Fruit fly (Drosophila melanogaster): ENCODE results near the gene CG18557.

Gene CG18557

DNA sequence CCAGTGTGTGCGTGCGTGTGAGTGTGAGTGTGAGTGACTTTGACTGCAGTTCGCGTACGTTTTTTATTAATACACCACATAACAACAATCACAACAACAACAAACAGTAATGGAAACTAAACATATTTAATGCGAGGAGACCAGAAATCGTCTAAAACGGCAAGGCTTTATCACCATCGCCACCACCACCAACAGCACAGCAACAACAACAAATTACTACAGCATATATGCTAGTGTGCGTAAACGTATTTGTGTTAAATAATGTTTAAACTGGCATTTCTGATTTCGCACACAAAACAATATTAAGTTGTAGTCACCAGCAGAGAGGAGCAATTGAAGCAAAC is 40.7 kb upstream of the CG18557 start:
- TF ChIP-seq tj (GFP tag; optimal IDR thresholded peaks at IDR 0.05) (no peak), CG7045 (GFP tag; optimal IDR thresholded peaks at IDR 0.05) (no peak), bab1 (GFP tag; optimal IDR thresholded peaks at IDR 0.05) (no peak), cic (GFP tag; optimal IDR thresholded peaks at IDR 0.05) (no peak), Hr96 (GFP tag; optimal IDR thresholded peaks at IDR 0.05) (no peak), toe (GFP tag; optimal IDR thresholded peaks at IDR 0.05) (no peak), pad (GFP tag; optimal IDR thresholded peaks at IDR 0.05) (no peak), Crg-1 (GFP tag; optimal IDR thresholded peaks at IDR 0.05) (no peak), CG14711 (tag; optimal IDR thresholded peaks at IDR 0.05) (no peak)

DNA sequence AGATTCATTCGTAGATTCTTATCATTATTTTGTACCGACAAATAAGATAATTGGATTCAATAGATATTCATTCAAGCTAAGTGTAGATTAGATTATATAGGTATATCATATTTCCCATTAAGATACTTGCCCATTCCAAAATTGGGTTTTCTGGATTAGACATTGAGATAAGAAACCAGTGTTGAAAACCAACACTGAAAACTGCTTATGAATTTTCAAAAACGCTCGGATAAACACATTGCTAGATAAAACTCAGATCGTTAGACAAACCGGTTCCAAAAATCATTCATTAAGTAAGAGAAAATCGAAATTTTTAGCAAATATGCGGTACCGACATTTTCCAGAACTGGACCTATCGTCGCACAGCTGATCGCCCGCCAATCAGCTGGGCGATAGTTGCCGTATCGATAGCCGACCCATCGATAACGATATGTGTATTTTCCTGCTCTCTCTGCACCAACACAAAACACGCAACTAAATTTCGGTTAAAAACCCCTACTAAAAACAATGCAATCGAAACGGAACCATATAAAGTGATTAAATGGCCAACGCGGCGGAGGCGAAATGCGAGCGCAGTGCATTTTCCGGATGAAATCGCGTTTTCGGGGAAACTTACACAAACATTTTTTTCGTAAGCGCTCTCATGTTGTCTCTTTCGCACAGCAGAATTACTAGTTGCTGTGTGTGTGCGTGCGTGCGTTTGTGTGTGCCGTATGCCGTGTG is 40.1 kb upstream of the CG18557 start, which contains the start of the genes NTPase and lilli:
Gene NTPase, minus strand, starts transcription at position 348 of the 723 bp plus-strand sequence.
Gene lilli, plus strand, starts transcription at position 427 of the 723 bp plus-strand sequence.
- peak; percentile 58 for TF ChIP-seq bab1 (GFP tag; optimal IDR thresholded peaks at IDR 0.05)
- no peak for TF ChIP-seq CG7045 (GFP tag; optimal IDR thresholded peaks at IDR 0.05)
- TF ChIP-seq CG5204 (GFP tag; optimal IDR thresholded peaks at IDR 0.05): no peak
- peak; percentile 0 for TF ChIP-seq CG11617 (GFP tag; optimal IDR thresholded peaks at IDR 0.05)
- no peak for TF ChIP-seq Clk (GFP tag; optimal IDR thresholded peaks at IDR 0.05)
- TF ChIP-seq Hr96 (GFP tag; optimal IDR thresholded peaks at IDR 0.05): no peak
- TF ChIP-seq CG33017 (tag; optimal IDR thresholded peaks at IDR 0.05): no peak
- TF ChIP-seq ovo (GFP tag; optimal IDR thresholded peaks at IDR 0.05): peak; percentile 1
- TF ChIP-seq tj (GFP tag; optimal IDR thresholded peaks at IDR 0.05): no peak
- TF ChIP-seq cic (GFP tag; optimal IDR thresholded peaks at IDR 0.05): peak; percentile 76
- peak; percentile 44 for TF ChIP-seq CG7101 (tag; optimal IDR thresholded peaks at IDR 0.05)
- TF ChIP-seq Crg-1 (GFP tag; optimal IDR thresholded peaks at IDR 0.05): peak; percentile 57
- TF ChIP-seq cnc (optimal IDR thresholded peaks at IDR 0.05): no peak
- peak; percentile 42 for TF ChIP-seq CG12768 (GFP tag; optimal IDR thresholded peaks at IDR 0.05)
- TF ChIP-seq pad (GFP tag; optimal IDR thresholded peaks at IDR 0.05): peak; percentile 47
- no peak for TF ChIP-seq toe (GFP tag; optimal IDR thresholded peaks at IDR 0.05)
- TF ChIP-seq CG14711 (tag; optimal IDR thresholded peaks at IDR 0.05): peak; percentile 24
- TF ChIP-seq kay (GFP tag; ENCODE audit: borderline replicate concordance): peak; percentile 42
- TF ChIP-seq Mnt (GFP tag; optimal IDR thresholded peaks at IDR 0.05): peak; percentile 3
- TF ChIP-seq CG1620 (GFP tag; optimal IDR thresholded peaks at IDR 0.05): peak; percentile 11

DNA sequence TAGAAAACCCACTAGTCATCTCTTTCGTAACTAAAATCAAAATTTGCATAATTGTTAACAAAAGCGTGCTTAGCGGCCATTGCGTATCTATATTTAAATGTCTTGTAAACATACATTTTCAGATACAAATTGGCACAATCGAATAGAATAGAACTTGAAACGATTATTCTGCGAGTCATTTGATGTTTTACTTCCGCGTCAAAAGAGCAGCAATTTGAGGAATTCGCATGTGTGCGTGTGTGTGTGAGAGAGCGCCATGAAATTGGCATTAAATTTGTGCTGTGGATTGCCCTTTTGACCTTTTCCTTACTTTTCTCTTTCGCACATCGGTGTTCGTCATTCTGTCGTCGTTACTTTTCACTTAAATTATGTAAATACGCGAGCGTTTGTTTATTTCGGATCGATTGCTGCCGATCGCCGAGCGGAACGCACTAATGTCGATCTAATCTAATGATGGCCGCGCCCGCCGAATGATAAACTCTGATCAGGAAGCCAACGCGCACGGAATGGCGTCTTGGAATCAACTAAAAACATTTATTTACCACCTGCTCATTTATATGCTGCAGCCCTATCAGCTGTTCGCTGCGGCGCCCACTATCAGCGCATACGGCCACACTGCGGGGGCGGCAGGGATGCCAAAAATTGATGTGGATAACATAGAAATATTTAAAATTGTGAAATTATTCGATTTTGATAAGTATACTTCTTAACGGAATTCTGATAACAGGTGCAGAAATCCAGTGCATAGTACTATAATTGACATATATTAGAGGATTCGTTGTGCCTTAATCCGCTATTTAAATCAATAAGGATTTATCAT is 39.4 kb upstream of the CG18557 start:
- peak; percentile 72 for TF ChIP-seq cic (GFP tag; optimal IDR thresholded peaks at IDR 0.05)
- peak; percentile 30 for TF ChIP-seq CG7101 (tag; optimal IDR thresholded peaks at IDR 0.05)
- TF ChIP-seq kay (GFP tag; ENCODE audit: borderline replicate concordance): no peak
- TF ChIP-seq CG33017 (tag; optimal IDR thresholded peaks at IDR 0.05): peak; percentile 52
- TF ChIP-seq CG1620 (GFP tag; optimal IDR thresholded peaks at IDR 0.05): peak; percentile 69
- TF ChIP-seq Hr96 (GFP tag; optimal IDR thresholded peaks at IDR 0.05): peak; percentile 35
- TF ChIP-seq cnc (optimal IDR thresholded peaks at IDR 0.05): peak; percentile 30 to 77
- peak; percentile 38 for TF ChIP-seq CG14711 (tag; optimal IDR thresholded peaks at IDR 0.05)
- no peak for TF ChIP-seq Clk (GFP tag; optimal IDR thresholded peaks at IDR 0.05)
- TF ChIP-seq Mnt (GFP tag; optimal IDR thresholded peaks at IDR 0.05): peak; percentile 92
- TF ChIP-seq toe (GFP tag; optimal IDR thresholded peaks at IDR 0.05): peak; percentile 27
- no peak for TF ChIP-seq Crg-1 (GFP tag; optimal IDR thresholded peaks at IDR 0.05)
- no peak for TF ChIP-seq pad (GFP tag; optimal IDR thresholded peaks at IDR 0.05)
- no peak for TF ChIP-seq ovo (GFP tag; optimal IDR thresholded peaks at IDR 0.05)
- TF ChIP-seq bab1 (GFP tag; optimal IDR thresholded peaks at IDR 0.05): peak; percentile 71
- TF ChIP-seq CG7045 (GFP tag; optimal IDR thresholded peaks at IDR 0.05): no peak
- no peak for TF ChIP-seq CG5204 (GFP tag; optimal IDR thresholded peaks at IDR 0.05)
- TF ChIP-seq CG11617 (GFP tag; optimal IDR thresholded peaks at IDR 0.05): peak; percentile 67
- TF ChIP-seq tj (GFP tag; optimal IDR thresholded peaks at IDR 0.05): peak; percentile 37
- TF ChIP-seq CG12768 (GFP tag; optimal IDR thresholded peaks at IDR 0.05): peak; percentile 53

DNA sequence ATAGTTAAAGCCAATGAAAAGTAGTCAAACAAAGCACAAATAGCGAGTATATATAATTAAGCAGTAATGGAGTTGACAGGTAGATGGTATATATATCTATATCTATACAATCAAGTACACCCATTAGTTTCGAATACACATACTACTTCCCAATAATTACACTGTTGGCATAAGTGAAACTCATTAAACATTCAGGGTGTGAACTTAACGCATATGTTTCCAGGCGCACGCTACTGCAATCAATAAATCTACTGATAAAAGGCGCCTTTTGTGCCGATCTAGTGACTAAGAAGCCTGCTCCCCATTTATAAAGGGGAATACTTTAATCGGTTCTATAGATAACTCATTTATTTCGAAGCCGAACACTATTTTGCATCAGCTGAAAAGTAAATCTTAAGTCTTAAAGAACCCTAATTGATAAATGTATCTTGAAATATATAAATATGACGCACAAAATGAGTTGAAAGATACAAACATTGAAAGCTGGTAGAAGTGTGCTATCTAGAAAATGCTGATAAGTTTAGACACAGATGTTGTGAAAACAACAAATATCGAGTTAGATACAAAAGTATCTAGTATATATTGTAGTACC is 38.3 kb upstream of the CG18557 start:
- peak; percentile 92 for TF ChIP-seq kay (GFP tag; ENCODE audit: borderline replicate concordance)
- TF ChIP-seq Mnt (GFP tag; optimal IDR thresholded peaks at IDR 0.05): no peak
- TF ChIP-seq CG11617 (GFP tag; optimal IDR thresholded peaks at IDR 0.05): no peak
- TF ChIP-seq pad (GFP tag; optimal IDR thresholded peaks at IDR 0.05): no peak
- TF ChIP-seq cnc (optimal IDR thresholded peaks at IDR 0.05): no peak

DNA sequence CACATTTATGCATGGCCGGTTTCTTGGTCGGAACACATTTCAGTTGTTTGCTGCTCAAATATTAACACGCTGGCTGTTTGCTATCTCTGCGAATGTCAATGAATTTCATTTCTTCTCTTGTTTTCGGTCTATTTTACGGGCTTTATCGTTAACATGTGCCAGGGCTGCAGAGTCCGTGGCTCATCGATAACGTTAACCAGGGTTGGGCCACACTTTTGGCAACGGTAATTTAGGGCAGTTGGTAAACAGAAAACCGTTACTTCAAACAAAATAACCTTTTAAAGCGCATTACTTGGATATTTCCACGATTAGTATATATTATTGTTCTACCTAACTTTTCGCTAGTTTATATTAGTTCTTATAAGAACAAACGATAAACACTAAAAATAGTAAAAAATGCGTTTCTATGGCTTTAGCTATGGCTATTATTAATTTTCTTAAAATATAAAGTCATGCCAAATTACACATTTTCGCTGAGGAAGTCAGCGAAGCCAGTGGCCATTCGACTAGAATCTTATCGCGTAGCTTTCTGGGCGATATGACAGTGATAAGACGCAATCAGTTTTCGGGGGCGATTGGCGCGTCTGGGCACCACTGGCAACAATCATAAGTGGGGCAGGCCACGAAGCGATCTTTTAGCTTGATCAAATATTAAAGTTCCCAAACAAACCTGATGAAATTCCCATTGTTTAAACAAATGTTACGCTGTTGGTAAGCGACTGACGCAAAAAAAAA is 37.6 kb upstream of the CG18557 start:
- TF ChIP-seq toe (GFP tag; optimal IDR thresholded peaks at IDR 0.05) (peak; percentile 24), tj (GFP tag; optimal IDR thresholded peaks at IDR 0.05) (peak; percentile 14), CG1620 (GFP tag; optimal IDR thresholded peaks at IDR 0.05) (no peak), CG12768 (GFP tag; optimal IDR thresholded peaks at IDR 0.05) (peak; percentile 31), cic (GFP tag; optimal IDR thresholded peaks at IDR 0.05) (no peak), Hr96 (GFP tag; optimal IDR thresholded peaks at IDR 0.05) (peak; percentile 40), CG5204 (GFP tag; optimal IDR thresholded peaks at IDR 0.05) (no peak), kay (GFP tag; ENCODE audit: borderline replicate concordance) (no peak), CG7101 (tag; optimal IDR thresholded peaks at IDR 0.05) (peak; percentile 13), bab1 (GFP tag; optimal IDR thresholded peaks at IDR 0.05) (no peak), ovo (GFP tag; optimal IDR thresholded peaks at IDR 0.05) (peak; percentile 86), CG7045 (GFP tag; optimal IDR thresholded peaks at IDR 0.05) (peak; percentile 25), pad (GFP tag; optimal IDR thresholded peaks at IDR 0.05) (no peak), Clk (GFP tag; optimal IDR thresholded peaks at IDR 0.05) (no peak), CG33017 (tag; optimal IDR thresholded peaks at IDR 0.05) (peak; percentile 7), Mnt (GFP tag; optimal IDR thresholded peaks at IDR 0.05) (peak; percentile 29), CG14711 (tag; optimal IDR thresholded peaks at IDR 0.05) (peak; percentile 26), CG11617 (GFP tag; optimal IDR thresholded peaks at IDR 0.05) (peak; percentile 56), Crg-1 (GFP tag; optimal IDR thresholded peaks at IDR 0.05) (no peak), cnc (optimal IDR thresholded peaks at IDR 0.05) (no peak)
